Worm (Caenorhabditis elegans) whole organism, early embryonic: ENCODE measurements around the gene pygo-1.

ENCODE experiments used
- B0310.2 ChIP-seq: sonication (generic microtip); optimal IDR thresholded peaks from 2 replicates; lab custom pipeline; 2016; ENCODE audit warnings: mild to moderate bottlenecking, missing genetic modification characterization, missing compliant biosample characterization
- aly-1 ChIP-seq: sonication (generic microtip); optimal IDR thresholded peaks from 2 replicates; lab custom pipeline; 2016; ENCODE audit warnings: missing genetic modification characterization, missing compliant biosample characterization
- ama-1 ChIP-seq: fragments of 150-350 bp; optimal IDR thresholded peaks from 2 replicates; lab custom pipeline; 2014
- ceh-13 ChIP-seq: fragments of 200-800 bp; sonication (Bioruptor generic); optimal IDR thresholded peaks from 2 replicates; lab custom pipeline; 2018; ENCODE audit warnings: mild to moderate bottlenecking, missing genetic modification characterization, missing compliant biosample characterization
- ceh-36 ChIP-seq: sonication (generic microtip); optimal IDR thresholded peaks from 2 replicates; lab custom pipeline; 2016; ENCODE audit warnings: missing genetic modification characterization, inconsistent platforms, missing compliant biosample characterization
- ets-7 ChIP-seq: sonication (generic microtip); optimal IDR thresholded peaks from 2 replicates; lab custom pipeline; 2016; ENCODE audit warnings: missing genotype, missing genetic modification characterization, missing compliant biosample characterization
- flt-1 ChIP-seq: fragments of 200-800 bp; sonication (Bioruptor generic); IDR thresholded peaks from 2 replicates; pipeline ENCODE4 v1.3.6; 2022; ENCODE audit warnings: missing genetic modification characterization, missing compliant biosample characterization
- hmbx-1 ChIP-seq: sonication (generic microtip); optimal IDR thresholded peaks from 2 replicates; lab custom pipeline; 2016; ENCODE audit warnings: mild to moderate bottlenecking, missing genetic modification characterization, missing compliant biosample characterization
- pes-1 ChIP-seq: fragments of 200-800 bp; sonication (Bioruptor generic); IDR thresholded peaks from 2 replicates; pipeline ENCODE4 v1.3.6; 2022; ENCODE audit warnings: missing genetic modification reagents, missing genetic modification characterization, missing compliant biosample characterization
- sea-1 ChIP-seq: fragments of 200-800 bp; sonication (Bioruptor generic); conservative IDR thresholded peaks from 2 replicates; pipeline ENCODE4 v1.3.6; 2022; ENCODE audit warnings: missing genetic modification characterization, missing compliant biosample characterization
- tbx-11 ChIP-seq: fragments of 200-800 bp; sonication (Bioruptor generic); IDR thresholded peaks from 2 replicates; pipeline ENCODE4 v1.3.6; 2022; ENCODE audit warnings: missing genetic modification characterization, missing compliant biosample characterization
- tbx-37 ChIP-seq: fragments of 200-800 bp; sonication (Bioruptor generic); conservative IDR thresholded peaks from 2 replicates; pipeline ENCODE4 v1.3.6; 2022; ENCODE audit warnings: missing genetic modification reagents, missing genetic modification characterization, missing compliant biosample characterization
- tra-4 ChIP-seq: sonication (generic microtip); optimal IDR thresholded peaks from 2 replicates; lab custom pipeline; 2017; ENCODE audit warnings: missing genetic modification characterization, missing compliant biosample characterization

- no peak for TF ChIP-seq ets-7 (tag; lab: Kevin White, UChicago)
- no peak for TF ChIP-seq tra-4 (tag; lab: Kevin White, UChicago)
- no peak for TF ChIP-seq pes-1 (GFP tag; lab: Robert Waterston, UW)
- TF ChIP-seq aly-1, result no peak
- no peak for TF ChIP-seq ceh-13 (GFP tag; lab: Kevin White, UChicago)
- TF ChIP-seq flt-1, result no peak
- TF ChIP-seq tbx-37 (GFP tag; lab: Robert Waterston, UW), result no peak
- TF ChIP-seq ama-1 (lab: Kevin White, UChicago), result no peak
- no peak for TF ChIP-seq ceh-36 (tag; lab: Kevin White, UChicago)
- TF ChIP-seq sea-1 (GFP tag; lab: Robert Waterston, UW), result no peak
- no peak for TF ChIP-seq tbx-11 (GFP tag; lab: Robert Waterston, UW)
- no peak for TF ChIP-seq hmbx-1
- no peak for TF ChIP-seq B0310.2 (tag; lab: Kevin White, UChicago)
Observed at ce11 chrIV:5076607-5077006, 6.5 kb upstream of the pygo-1 start.
